Fruit fly (Drosophila melanogaster): Measurements from ENCODE around the gene CG2991.

CG2991 gene

DNA sequence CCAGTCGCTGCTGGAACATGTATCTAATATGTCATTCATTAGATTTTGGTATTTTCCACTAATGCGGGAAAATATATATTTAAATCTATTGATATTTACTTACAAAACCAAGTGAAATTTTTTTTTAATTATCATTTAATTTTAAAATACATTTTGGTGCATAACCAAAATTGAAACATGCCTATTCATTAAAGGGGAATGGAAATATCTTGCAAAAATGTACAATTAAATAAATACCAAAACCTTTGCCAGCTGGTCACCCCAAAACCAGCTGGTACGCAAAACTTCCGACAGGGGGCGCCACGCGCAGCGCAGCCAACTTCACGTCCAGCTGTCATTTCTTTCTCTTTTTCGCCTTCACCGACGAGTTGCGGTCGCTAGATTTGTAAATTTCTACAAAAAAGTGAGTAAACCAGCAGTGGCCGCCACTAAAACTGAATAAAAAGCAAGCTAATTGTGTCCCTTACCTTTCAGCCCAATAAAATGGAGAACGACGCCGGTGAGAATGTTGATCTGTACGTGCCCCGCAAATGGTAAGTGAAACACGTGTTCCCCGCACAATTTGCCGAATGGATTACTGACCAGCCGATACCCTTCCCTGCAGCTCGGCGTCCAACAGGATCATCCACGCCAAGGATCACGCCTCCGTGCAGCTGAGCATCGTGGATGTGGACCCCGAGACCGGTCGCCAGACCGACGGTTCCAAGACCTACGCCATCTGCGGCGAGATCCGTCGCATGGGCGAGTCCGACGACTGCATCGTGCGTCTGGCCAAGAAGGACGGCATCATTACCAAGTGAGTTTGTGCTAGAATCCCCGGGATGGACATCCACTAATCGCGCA is 970 bp upstream of the CG2991 start, which contains the start of the genes CG3104 and RpS21 (continued):
- TF ChIP-seq pb (GFP tag; optimal IDR thresholded peaks at IDR 0.05) (peak; percentile 71), dpn (GFP tag; optimal IDR thresholded peaks at IDR 0.05) (peak; percentile 79 to 87), CG11093 (GFP tag; IDR thresholded peaks at IDR 0.05) (peak; percentile 62; the same call in 2 of the 3 replicates), mam (GFP tag; optimal IDR thresholded peaks at IDR 0.05) (peak; percentile 86), seq (GFP tag; IDR thresholded peaks at IDR 0.05) (no peak)

- TF ChIP-seq HmgZ (tag; optimal IDR thresholded peaks at IDR 0.05) (no peak), Bgb (GFP tag; IDR thresholded peaks at IDR 0.05; ENCODE audit: partially characterized antibody) (peak; percentile 47; the same call in 1 of the 2 replicates), CG13123 (GFP tag; optimal IDR thresholded peaks at IDR 0.05) (no peak), ab (GFP tag; optimal IDR thresholded peaks at IDR 0.05) (no peak), otp (GFP tag; IDR thresholded peaks at IDR 0.05) (no peak), CG10565 (GFP tag; optimal IDR thresholded peaks at IDR 0.05) (no peak), caup (GFP tag; optimal IDR thresholded peaks at IDR 0.05; ENCODE audit: severe bottlenecking) (no peak), sim (GFP tag; IDR thresholded peaks at IDR 0.05) (no peak), Pdp1 (GFP tag; optimal IDR thresholded peaks at IDR 0.05) (no peak), CG11085 (GFP tag; IDR thresholded peaks at IDR 0.05) (no peak), CG18011 (GFP tag; optimal IDR thresholded peaks at IDR 0.05) (no peak), Stat92E (GFP tag; optimal IDR thresholded peaks at IDR 0.05) (no peak), CG8290 (GFP tag; optimal IDR thresholded peaks at IDR 0.05) (no peak), CG8290 (tag; optimal IDR thresholded peaks at IDR 0.05) (no peak), CG13894 (tag; optimal IDR thresholded peaks at IDR 0.05) (peak; percentile 43), BEAF-32 (GFP tag; optimal IDR thresholded peaks at IDR 0.05) (no peak), Bdp1 (GFP tag; optimal IDR thresholded peaks at IDR 0.05) (no peak), CG11696 (GFP tag; IDR thresholded peaks at IDR 0.05) (no peak), croc (GFP tag; conservative IDR thresholded peaks at IDR 0.05) (no peak), CG4730 (GFP tag; IDR thresholded peaks at IDR 0.05) (no peak), Asciz (GFP tag; optimal IDR thresholded peaks at IDR 0.05) (no peak), zen2 (GFP tag; IDR thresholded peaks at IDR 0.05; ENCODE audit: partially characterized antibody) (no peak), CG6791 (GFP tag; IDR thresholded peaks at IDR 0.05; ENCODE audit: partially characterized antibody) (no peak), CG9609 (GFP tag; optimal IDR thresholded peaks at IDR 0.05) (no peak), CG7745 (tag; optimal IDR thresholded peaks at IDR 0.05) (no peak), Neu2 (GFP tag; optimal IDR thresholded peaks at IDR 0.05; ENCODE audit: borderline replicate concordance) (no peak), sob (GFP tag; IDR thresholded peaks at IDR 0.05) (no peak), ac (GFP tag; optimal IDR thresholded peaks at IDR 0.05) (no peak), CG18262 (tag; optimal IDR thresholded peaks at IDR 0.05) (peak; percentile 12), CG13424 (tag; optimal IDR thresholded peaks at IDR 0.05) (peak; percentile 2), corto (GFP tag; optimal IDR thresholded peaks at IDR 0.05) (no peak), Antp (GFP tag; optimal IDR thresholded peaks at IDR 0.05) (no peak), inv (GFP tag; IDR thresholded peaks at IDR 0.05; ENCODE audit: partially characterized antibody) (no peak), CG11695 (GFP tag; IDR thresholded peaks at IDR 0.05) (peak; percentile 48; the same call in 2 of the 3 replicates), Hmx (GFP tag; optimal IDR thresholded peaks at IDR 0.05) (no peak), CG10209 (GFP tag; optimal IDR thresholded peaks at IDR 0.05) (peak; percentile 2), Sry-β (GFP tag; optimal IDR thresholded peaks at IDR 0.05) (no peak), Chrac-16 (GFP tag; optimal IDR thresholded peaks at IDR 0.05) (no peak), nerfin-2 (GFP tag; IDR thresholded peaks at IDR 0.05; ENCODE audit: partially characterized antibody) (no peak), Rfx (GFP tag; IDR thresholded peaks at IDR 0.05) (0 out of 2 replicates have a peak, but pooled peaks have one; percentile 31)
Observed at dm6 chr2L:2857862-2858734, 1.1 kb downstream of the CG2991 start.

All from whole organism, embryonic.